Worm (Caenorhabditis elegans) whole organism, early embryonic: Measurements from ENCODE around the gene F57G4.1.

Experiments used
- F13C5.2 ChIP-seq: sonication (generic microtip); optimal IDR thresholded peaks from 2 replicates; lab custom pipeline; 2017; ENCODE audit warnings: mild to moderate bottlenecking, missing genetic modification characterization, inconsistent platforms, missing compliant biosample characterization
- aly-1 ChIP-seq: sonication (generic microtip); optimal IDR thresholded peaks from 2 replicates; lab custom pipeline; 2016; ENCODE audit warnings: missing genetic modification characterization, missing compliant biosample characterization
- ceh-36 ChIP-seq: sonication (generic microtip); optimal IDR thresholded peaks from 2 replicates; lab custom pipeline; 2016; ENCODE audit warnings: missing genetic modification characterization, inconsistent platforms, missing compliant biosample characterization
- hmbx-1 ChIP-seq: sonication (generic microtip); optimal IDR thresholded peaks from 2 replicates; lab custom pipeline; 2016; ENCODE audit warnings: mild to moderate bottlenecking, missing genetic modification characterization, missing compliant biosample characterization
- hnd-1 ChIP-seq: sonication (generic microtip); optimal IDR thresholded peaks from 2 replicates; lab custom pipeline; 2016; ENCODE audit warnings: missing genetic modification characterization, missing compliant biosample characterization
- tbx-37 ChIP-seq: fragments of 200-800 bp; sonication (Bioruptor generic); conservative IDR thresholded peaks from 2 replicates; pipeline ENCODE4 v1.3.6; 2022; ENCODE audit warnings: missing genetic modification reagents, missing genetic modification characterization, missing compliant biosample characterization

DNA sequence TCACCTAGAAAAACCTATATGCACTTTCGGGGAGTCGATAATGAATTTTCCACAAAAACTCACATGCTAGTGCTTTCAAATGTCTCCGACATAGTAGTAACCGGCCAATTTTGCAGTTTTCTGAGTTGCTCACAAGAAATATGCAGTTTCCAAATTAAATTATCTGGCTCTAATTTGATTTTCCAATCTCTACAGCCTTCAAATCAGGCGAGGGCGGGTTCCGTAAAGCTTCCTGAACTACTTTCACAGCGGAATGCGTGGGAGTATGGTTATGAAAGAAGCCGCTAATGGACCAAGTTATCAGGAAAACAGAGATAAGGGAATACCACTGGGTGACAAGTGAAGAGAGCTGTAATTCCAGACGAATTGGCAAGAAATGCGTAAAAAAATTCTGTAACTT lies 42.6 kb downstream of the F57G4.1 start, which contains the start of gene F59A1.11:
- TF ChIP-seq F13C5.2 (tag; lab: Kevin White, UChicago) (no peak), hnd-1 (tag; lab: Kevin White, UChicago) (no peak), tbx-37 (GFP tag; lab: Robert Waterston, UW) (no peak), ceh-36 (tag; lab: Kevin White, UChicago) (no peak), aly-1 (tag; lab: Kevin White, UChicago) (no peak), hmbx-1 (no peak)
